Worm (Caenorhabditis elegans) whole organism, late embryonic: ENCODE data around the gene T26E4.4.
"Not testable (repeated sequence)": the region's sequence is repeated elsewhere in the genome, so short reads cannot be mapped to it uniquely, and the experiment has no call there.

Experiments
- ceh-30 ChIP-seq: fragments of 150-350 bp; optimal IDR thresholded peaks from 2 replicates; lab custom pipeline; 2014; ENCODE audit warnings: missing biosample characterization, missing genetic modification characterization
- ceh-31 ChIP-seq: sonication (generic microtip); optimal IDR thresholded peaks from 2 replicates; lab custom pipeline; 2016; ENCODE audit warnings: missing genetic modification characterization, missing compliant biosample characterization
- elt-2 ChIP-seq: sonication (generic microtip); optimal IDR thresholded peaks from 2 replicates; lab custom pipeline; 2016; ENCODE audit warnings: missing genetic modification reagents, missing genetic modification characterization, missing compliant biosample characterization
- hlh-30 ChIP-seq: sonication (generic microtip); optimal IDR thresholded peaks from 2 replicates; lab custom pipeline; 2017; ENCODE audit warnings: antibody characterized with exemption, missing genetic modification characterization, missing compliant biosample characterization; ENCODE audit not compliant: insufficient read depth
- hlh-8 ChIP-seq: sonication (generic microtip); optimal IDR thresholded peaks from 2 replicates; lab custom pipeline; 2016; ENCODE audit warnings: missing genotype, missing genetic modification characterization, missing compliant biosample characterization
- nhr-232 ChIP-seq: sonication (generic microtip); optimal IDR thresholded peaks from 2 replicates; lab custom pipeline; 2016; ENCODE audit warnings: missing genetic modification characterization, missing compliant biosample characterization
- pha-2 ChIP-seq: sonication (generic microtip); optimal IDR thresholded peaks from 2 replicates; lab custom pipeline; 2017; ENCODE audit warnings: mild to moderate bottlenecking, missing genetic modification characterization, missing compliant biosample characterization
- pros-1 ChIP-seq: fragments of 150-350 bp; optimal IDR thresholded peaks from 2 replicates; lab custom pipeline; 2014; ENCODE audit warnings: missing biosample characterization, missing genetic modification reagents, missing genetic modification characterization
- rnt-1 ChIP-seq: sonication (generic microtip); optimal IDR thresholded peaks from 2 replicates; lab custom pipeline; 2016; ENCODE audit warnings: missing genetic modification characterization, missing compliant biosample characterization
- tbx-7 ChIP-seq: sonication (generic microtip); optimal IDR thresholded peaks from 2 replicates; lab custom pipeline; 2016; ENCODE audit warnings: missing genotype, missing genetic modification characterization, missing compliant biosample characterization

T26E4.4 gene

DNA sequence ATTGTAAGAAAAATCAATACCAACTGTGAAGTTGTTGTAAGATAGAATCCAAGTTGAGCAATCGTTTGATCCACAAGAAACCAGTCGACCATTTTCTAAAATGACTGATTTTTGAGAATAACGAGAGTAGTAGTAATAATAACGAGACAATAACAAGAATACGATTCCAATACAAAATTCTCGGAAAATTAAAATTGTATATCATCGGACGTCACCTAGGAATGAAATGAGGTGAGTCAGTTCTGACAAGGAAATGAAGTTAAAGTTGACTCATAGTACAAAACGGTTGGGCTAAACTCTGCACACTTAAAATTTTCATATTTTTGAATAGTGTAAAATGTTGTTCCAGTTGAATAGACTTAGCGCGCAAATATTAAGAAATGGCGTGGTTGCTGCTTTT lies 47.9 kb downstream of the T26E4.4 start, which contains the start of gene str-19:
Gene str-19, minus strand, starts transcription at position 101 of the 400 bp plus-strand sequence.
- TF ChIP-seq hlh-30, pros-1, elt-2 (tag; lab: Kevin White, UChicago): not testable (repeated sequence)

DNA sequence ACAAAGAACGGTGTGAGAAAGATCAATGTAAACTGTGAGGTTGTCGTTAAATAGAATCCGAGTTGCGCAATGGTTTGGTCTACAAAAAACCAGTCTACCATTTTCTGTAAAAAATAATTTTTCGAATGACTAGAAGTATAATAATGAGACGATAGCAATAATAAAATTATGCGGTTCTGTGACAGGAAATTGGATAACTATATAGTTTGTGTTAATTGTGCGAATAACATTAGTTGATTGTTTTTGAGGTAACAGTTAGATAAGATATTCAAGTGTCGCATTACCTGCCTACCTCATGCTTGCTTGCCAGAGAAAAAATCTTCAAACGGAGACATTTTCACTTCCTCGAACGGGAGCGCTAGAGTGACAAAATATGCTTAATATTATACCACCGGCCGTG lies 50.5 kb downstream of the T26E4.4 start, which contains the start of gene str-18:
Gene str-18, minus strand, starts transcription at position 101 of the 400 bp plus-strand sequence.
- TF ChIP-seq ceh-31 (tag; lab: Kevin White, UChicago) = no peak
- TF ChIP-seq pha-2 = no peak
- TF ChIP-seq hlh-8 (tag; lab: Kevin White, UChicago) = no peak
- no peak for TF ChIP-seq tbx-7
- TF ChIP-seq ceh-30 (tag; lab: Kevin White, UChicago) = no peak
- TF ChIP-seq rnt-1 = no peak
- no peak for TF ChIP-seq nhr-232 (tag; lab: Kevin White, UChicago)
